Fruit fly (Drosophila melanogaster): ENCODE results near the gene CG42688.

Gene CG42688

DNA sequence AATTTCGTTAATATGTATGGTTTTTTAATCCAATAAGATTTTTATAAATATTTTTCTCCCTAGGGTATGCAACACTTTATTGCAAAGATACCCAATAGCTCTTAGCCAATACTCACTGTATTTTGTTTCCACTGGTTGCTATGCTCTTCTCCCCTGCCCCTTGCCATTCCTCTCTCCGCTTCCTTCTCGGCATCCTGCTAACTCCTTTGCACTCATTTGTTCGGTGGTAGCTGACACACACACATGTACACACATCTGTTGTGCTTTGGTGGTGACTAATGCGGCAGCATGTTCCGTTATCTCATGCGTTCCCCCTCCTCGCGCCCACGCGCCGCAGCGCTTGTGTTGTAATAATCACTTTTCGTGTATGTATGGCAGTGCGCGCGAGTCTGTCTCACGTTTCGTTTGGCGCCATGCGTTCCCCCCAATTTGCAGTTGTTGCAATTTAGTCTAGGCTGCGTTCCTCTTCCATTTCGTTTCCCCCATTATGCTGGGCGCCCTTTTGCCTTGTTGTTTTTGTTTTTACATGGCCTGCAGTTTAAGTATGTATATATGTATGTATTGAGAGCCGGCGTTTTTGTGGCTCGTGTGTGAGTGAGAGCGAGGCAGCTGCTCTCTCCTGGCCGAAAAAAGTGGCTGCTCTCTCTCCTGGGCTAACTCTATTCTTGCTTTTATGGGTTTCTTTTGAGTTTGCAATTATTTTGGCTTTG, 47.6 kb downstream of the CG42688 start, which contains the start of gene Polr1D (continued):
- no peak for TF ChIP-seq BtbVII (GFP tag; optimal IDR thresholded peaks at IDR 0.05)
- peak; percentile 43 for TF ChIP-seq CG10543 (GFP tag; optimal IDR thresholded peaks at IDR 0.05)
- TF ChIP-seq CG11247 (GFP tag; IDR thresholded peaks at IDR 0.05): 0 out of 2 replicates have a peak, but pooled peaks have one; percentile 32

dm6 chr2L:19134366-19134689, 48.3 kb downstream of the CG42688 start:
- TF ChIP-seq cas (GFP tag; IDR thresholded peaks at IDR 0.05): no peak
- TF ChIP-seq rib (GFP tag; IDR thresholded peaks at IDR 0.05): 0 out of 2 replicates have a peak, but pooled peaks have one; percentile 22
- TF ChIP-seq cwo (GFP tag; optimal IDR thresholded peaks at IDR 0.05): no peak
- TF ChIP-seq Dref (GFP tag; IDR thresholded peaks at IDR 0.05): no peak
- TF ChIP-seq CG2199 (GFP tag; IDR thresholded peaks at IDR 0.05): peak; percentile 58; the same call in 2 of the 3 replicates
- no peak for TF ChIP-seq CG17612 (GFP tag; IDR thresholded peaks at IDR 0.05)
- TF ChIP-seq nom (GFP tag; optimal IDR thresholded peaks at IDR 0.05): no peak
- no peak for TF ChIP-seq tin (GFP tag; optimal IDR thresholded peaks at IDR 0.05)
- no peak for TF ChIP-seq kay (GFP tag; optimal IDR thresholded peaks at IDR 0.05)
- TF ChIP-seq Side (GFP tag; optimal IDR thresholded peaks at IDR 0.05): no peak
- peak in 1 of 2 experiments; percentile 80 for TF ChIP-seq Eip74EF (GFP tag; optimal IDR thresholded peaks at IDR 0.05)
- no peak for TF ChIP-seq insv (GFP tag; optimal IDR thresholded peaks at IDR 0.05)
- no peak for TF ChIP-seq CG6683 (GFP tag; optimal IDR thresholded peaks at IDR 0.05)
- no peak for TF ChIP-seq bsh (GFP tag; optimal IDR thresholded peaks at IDR 0.05)
- TF ChIP-seq Ptx1 (GFP tag; IDR thresholded peaks at IDR 0.05): no peak
- TF ChIP-seq CG15011 (GFP tag; optimal IDR thresholded peaks at IDR 0.05): no peak
- no peak for TF ChIP-seq tup (GFP tag; optimal IDR thresholded peaks at IDR 0.05)
- no peak for TF ChIP-seq Dad (GFP tag; optimal IDR thresholded peaks at IDR 0.05)
- peak; percentile 56 for TF ChIP-seq vvl (GFP tag; IDR thresholded peaks at IDR 0.05)
- TF ChIP-seq bab2 (GFP tag; optimal IDR thresholded peaks at IDR 0.05): no peak
- no peak for TF ChIP-seq Hsf (GFP tag; optimal IDR thresholded peaks at IDR 0.05)
- TF ChIP-seq sna (GFP tag; IDR thresholded peaks at IDR 0.05; ENCODE audit: partially characterized antibody): no peak
- no peak for TF ChIP-seq psq (GFP tag; optimal IDR thresholded peaks at IDR 0.05)
- no peak for TF ChIP-seq CG5180 (GFP tag; optimal IDR thresholded peaks at IDR 0.05)
- TF ChIP-seq CG3065 (GFP tag; optimal IDR thresholded peaks at IDR 0.05): peak; percentile 11
- no peak for TF ChIP-seq CG31224 (GFP tag; IDR thresholded peaks at IDR 0.05)
- TF ChIP-seq CG10209 (GFP tag; optimal IDR thresholded peaks at IDR 0.05): no peak
- no peak for TF ChIP-seq klu (GFP tag; IDR thresholded peaks at IDR 0.05)
- no peak for TF ChIP-seq jigr1 (GFP tag; IDR thresholded peaks at IDR 0.05)
- peak; percentile 24 for TF ChIP-seq Sox100B (GFP tag; optimal IDR thresholded peaks at IDR 0.05)
- TF ChIP-seq zfh1 (GFP tag; IDR thresholded peaks at IDR 0.05): no peak
- TF ChIP-seq BEAF-32 (GFP tag; optimal IDR thresholded peaks at IDR 0.05): no peak
- no peak for TF ChIP-seq dan (GFP tag; IDR thresholded peaks at IDR 0.05)
- no peak for TF ChIP-seq CG32767 (GFP tag; IDR thresholded peaks at IDR 0.05)
- no peak for TF ChIP-seq pzg (GFP tag; optimal IDR thresholded peaks at IDR 0.05)
- TF ChIP-seq CG6854 (GFP tag; optimal IDR thresholded peaks at IDR 0.05): no peak
- no peak for TF ChIP-seq CG14710 (tag; optimal IDR thresholded peaks at IDR 0.05)
- TF ChIP-seq Sin3A (optimal IDR thresholded peaks at IDR 0.05): no peak
- no peak for TF ChIP-seq CG15601 (tag; optimal IDR thresholded peaks at IDR 0.05)
- TF ChIP-seq Atf6 (GFP tag; IDR thresholded peaks at IDR 0.05): no peak
- TF ChIP-seq Awh (GFP tag; IDR thresholded peaks at IDR 0.05): 0 out of 2 replicates have a peak, but pooled peaks have one; percentile 18
- no peak for TF ChIP-seq CG30020 (tag; optimal IDR thresholded peaks at IDR 0.05)
- TF ChIP-seq ci (GFP tag; IDR thresholded peaks at IDR 0.05): no peak
- no peak for TF ChIP-seq Dbx (GFP tag; IDR thresholded peaks at IDR 0.05)
- TF ChIP-seq trem (tag; optimal IDR thresholded peaks at IDR 0.05): no peak
- TF ChIP-seq chinmo (GFP tag; IDR thresholded peaks at IDR 0.05; ENCODE audit: partially characterized antibody): peak; percentile 51; the same call in 2 of the 4 replicates

Measured in whole organism, embryonic.